Worm (Caenorhabditis elegans) whole organism, midembryonic: ENCODE data around the gene pkn-1.

Experiments
- med-1 ChIP-seq: sonication (generic microtip); optimal IDR thresholded peaks from 2 replicates; lab custom pipeline; 2017; ENCODE audit warnings: missing genetic modification characterization, mild to moderate bottlenecking, missing compliant biosample characterization, antibody characterized with exemption, missing genetic modification reagents; ENCODE audit not compliant: insufficient read depth
- ztf-23 ChIP-seq: fragments of 200-800 bp; sonication (Bioruptor generic); IDR thresholded peaks from 2 replicates; pipeline ENCODE4 v1.3.6; 2022; ENCODE audit warnings: missing genetic modification reagents, missing genetic modification characterization, missing compliant biosample characterization

DNA sequence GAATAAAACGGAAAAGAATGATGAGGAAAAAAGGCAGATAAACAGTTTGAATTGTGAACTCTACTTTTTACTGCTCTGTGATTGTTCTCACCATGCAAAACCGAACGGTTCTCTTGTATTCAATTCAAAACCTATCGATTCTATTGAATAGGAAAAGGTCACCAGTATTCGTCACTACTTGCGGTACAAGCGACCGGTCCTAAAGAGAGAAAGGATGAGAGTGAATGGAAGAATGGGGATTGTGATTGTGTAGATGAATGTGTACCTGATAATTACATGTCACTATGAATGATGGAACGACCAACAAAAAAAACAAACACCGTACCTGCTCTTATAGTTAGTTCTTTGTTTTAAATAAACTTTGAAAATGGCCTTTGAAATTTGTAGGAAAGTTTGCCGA lies 35.7 kb downstream of the pkn-1 start:
- no peak for TF ChIP-seq med-1
- TF ChIP-seq ztf-23 (GFP tag; lab: Robert Waterston, UW): no peak
